Fruit fly (Drosophila melanogaster) whole organism, embryonic: ENCODE data around the gene CAH7.

ENCODE experiments used
- Antp ChIP-seq: fragments of 200-800 bp; sonication (Bioruptor generic); optimal IDR thresholded peaks from 3 replicates; lab custom pipeline; 2016; ENCODE audit warnings: missing biosample characterization, missing genetic modification characterization
- CG10147 ChIP-seq: fragments of 200-800 bp; sonication (Bioruptor generic); optimal IDR thresholded peaks from 2 replicates; lab custom pipeline; 2019; ENCODE audit warnings: missing biosample characterization, mild to moderate bottlenecking, missing genetic modification characterization, moderate library complexity
- CG10209 ChIP-seq: fragments of 200-800 bp; sonication (Bioruptor generic); optimal IDR thresholded peaks from 3 replicates; lab custom pipeline; 2017; ENCODE audit warnings: missing biosample characterization, mild to moderate bottlenecking, missing genetic modification characterization, missing genetic modification reagents
- CG11504 ChIP-seq: fragments of 200-800 bp; sonication (Bioruptor generic); optimal IDR thresholded peaks from 3 replicates; lab custom pipeline; 2019; ENCODE audit warnings: missing biosample characterization, mild to moderate bottlenecking, missing genetic modification characterization, moderate library complexity
- CG13775 ChIP-seq: fragments of 200-800 bp; sonication (Bioruptor generic); optimal IDR thresholded peaks from 3 replicates; lab custom pipeline; 2017; ENCODE audit warnings: missing biosample characterization, mild to moderate bottlenecking, missing genetic modification characterization
- CG13894 ChIP-seq: fragments of 200-800 bp; sonication (Bioruptor generic); optimal IDR thresholded peaks from 3 replicates; lab custom pipeline; 2018; ENCODE audit warnings: missing biosample characterization, mild to moderate bottlenecking, missing genetic modification characterization, moderate library complexity
- CG14014 ChIP-seq: fragments of 200-800 bp; sonication (Bioruptor generic); IDR thresholded peaks from 2 replicates; pipeline ENCODE4 v1.3.6; 2022; ENCODE audit warnings: missing biosample characterization, missing genetic modification characterization
- CG14050 ChIP-seq: fragments of 200-800 bp; sonication (Bioruptor generic); IDR thresholded peaks from 3 replicates; pipeline ENCODE4 v1.3.6; 2022; ENCODE audit warnings: missing biosample characterization, missing genetic modification characterization
- CG16863 ChIP-seq: fragments of 200-800 bp; sonication (Bioruptor generic); optimal IDR thresholded peaks from 3 replicates; lab custom pipeline; 2016; ENCODE audit warnings: missing biosample characterization, missing genetic modification characterization
- CG18764 ChIP-seq: fragments of 200-800 bp; sonication (Bioruptor generic); optimal IDR thresholded peaks from 3 replicates; lab custom pipeline; 2016; ENCODE audit warnings: missing biosample characterization, missing genetic modification characterization
- CG2129 ChIP-seq: fragments of 200-800 bp; sonication (Bioruptor generic); IDR thresholded peaks from 2 replicates; pipeline ENCODE4 v1.3.6; 2022; ENCODE audit warnings: missing biosample characterization, missing genetic modification characterization; ENCODE audit not compliant: partially characterized antibody
- CG34376 ChIP-seq: fragments of 200-800 bp; sonication (Bioruptor generic); optimal IDR thresholded peaks from 2 replicates; lab custom pipeline; 2018; ENCODE audit warnings: missing biosample characterization, mild to moderate bottlenecking, missing genetic modification characterization
- CG3838 ChIP-seq: fragments of 200-800 bp; sonication (Bioruptor generic); optimal IDR thresholded peaks from 3 replicates; lab custom pipeline; 2016; ENCODE audit warnings: missing biosample characterization, missing genetic modification characterization
- CG4820 ChIP-seq: fragments of 200-800 bp; sonication (Bioruptor generic); optimal IDR thresholded peaks from 3 replicates; lab custom pipeline; 2016; ENCODE audit warnings: missing biosample characterization, missing genetic modification characterization
- CG7786 ChIP-seq: fragments of 200-800 bp; sonication (Bioruptor generic); optimal IDR thresholded peaks from 2 replicates; lab custom pipeline; 2016; ENCODE audit warnings: missing biosample characterization, missing genetic modification characterization
- CrebB ChIP-seq: fragments of 200-800 bp; sonication (Bioruptor generic); optimal IDR thresholded peaks from 3 replicates; lab custom pipeline; 2018; ENCODE audit warnings: missing biosample characterization, mild to moderate bottlenecking, missing genetic modification characterization
- Dad ChIP-seq: fragments of 200-800 bp; sonication (Bioruptor generic); optimal IDR thresholded peaks from 3 replicates; lab custom pipeline; 2016; ENCODE audit warnings: missing biosample characterization, missing genetic modification characterization
- Dek ChIP-seq: fragments of 200-800 bp; sonication (Bioruptor generic); optimal IDR thresholded peaks from 3 replicates; lab custom pipeline; 2019; ENCODE audit warnings: missing biosample characterization, mild to moderate bottlenecking, missing genetic modification characterization, moderate library complexity
- Drgx ChIP-seq: fragments of 200-800 bp; sonication (Bioruptor generic); IDR thresholded peaks from 2 replicates; pipeline ENCODE4 v1.3.6; 2022; ENCODE audit warnings: missing biosample characterization, missing genetic modification characterization
- E2f1 ChIP-seq: fragments of 200-800 bp; sonication (Bioruptor generic); IDR thresholded peaks from 2 replicates; pipeline ENCODE4 v1.3.6; 2022; ENCODE audit warnings: missing biosample characterization, missing genetic modification characterization
- Fer3 ChIP-seq: fragments of 200-800 bp; sonication (Bioruptor generic); optimal IDR thresholded peaks from 2 replicates; lab custom pipeline; 2018; ENCODE audit warnings: missing biosample characterization, mild to moderate bottlenecking, missing genetic modification characterization, moderate library complexity
- HLH54F ChIP-seq: fragments of 200-800 bp; sonication (Bioruptor generic); optimal IDR thresholded peaks from 3 replicates; lab custom pipeline; 2016; ENCODE audit warnings: missing biosample characterization, missing genetic modification characterization
- Hey ChIP-seq: fragments of 200-800 bp; sonication (Bioruptor generic); optimal IDR thresholded peaks from 3 replicates; lab custom pipeline; 2018; ENCODE audit warnings: missing biosample characterization, mild to moderate bottlenecking, missing genetic modification characterization
- HmgD ChIP-seq: fragments of 200-800 bp; sonication (Bioruptor generic); optimal IDR thresholded peaks from 3 replicates; lab custom pipeline; 2016; ENCODE audit warnings: missing biosample characterization, missing genetic modification characterization
- Hr78 ChIP-seq, 2 experiments: fragments of 200-800 bp in 1 of 2; fragments of >200 bp in 1 of 2; sonication (Bioruptor generic) in 1 of 2; optimal IDR thresholded peaks; 2 replicates each; lab custom pipeline; 2017 to 2019; ENCODE audit warnings: missing biosample characterization in 2 of 2, missing genetic modification characterization in 2 of 2, mild to moderate bottlenecking in 1 of 2, moderate library complexity in 1 of 2
- Lhr ChIP-seq: fragments of 200-800 bp; sonication (Bioruptor generic); optimal IDR thresholded peaks from 3 replicates; lab custom pipeline; 2017; ENCODE audit warnings: mild to moderate bottlenecking, missing biosample characterization, missing genetic modification reagents, missing genetic modification characterization
- Optix ChIP-seq: fragments of 200-800 bp; sonication (Bioruptor generic); IDR thresholded peaks from 3 replicates; pipeline ENCODE4 v1.3.6; 2022; ENCODE audit warnings: missing biosample characterization, missing genetic modification characterization
- Ptx1 ChIP-seq: fragments of 200-800 bp; sonication (Bioruptor generic); IDR thresholded peaks from 2 replicates; pipeline ENCODE4 v1.3.6; 2022; ENCODE audit warnings: missing biosample characterization, missing genetic modification characterization
- Sox100B ChIP-seq: fragments of 200-800 bp; sonication (Bioruptor generic); optimal IDR thresholded peaks from 3 replicates; lab custom pipeline; 2018; ENCODE audit warnings: missing biosample characterization, mild to moderate bottlenecking, missing genetic modification characterization
- Sry-β ChIP-seq: fragments of 200-800 bp; sonication (Bioruptor generic); optimal IDR thresholded peaks from 2 replicates; lab custom pipeline; 2018; ENCODE audit warnings: missing biosample characterization, mild to moderate bottlenecking, missing genetic modification characterization, moderate library complexity
- Taf1 ChIP-seq: fragments of 200-800 bp; sonication (Bioruptor generic); IDR thresholded peaks from 2 replicates; pipeline ENCODE4 v1.3.6; 2022; ENCODE audit warnings: missing biosample characterization, missing genetic modification characterization
- al ChIP-seq: fragments of 200-800 bp; sonication (Bioruptor generic); IDR thresholded peaks from 2 replicates; pipeline ENCODE4 v1.3.6; 2022; ENCODE audit warnings: missing biosample characterization, missing genetic modification characterization
- ara ChIP-seq: fragments of 200-800 bp; sonication (Bioruptor generic); IDR thresholded peaks from 2 replicates; pipeline ENCODE4 v1.3.6; 2022; ENCODE audit warnings: missing biosample characterization, missing genetic modification characterization
- az2 ChIP-seq: fragments of 200-800 bp; sonication (Bioruptor generic); optimal IDR thresholded peaks from 3 replicates; lab custom pipeline; 2016; ENCODE audit warnings: missing biosample characterization, missing genetic modification characterization
- br ChIP-seq: fragments of >200 bp; optimal IDR thresholded peaks from 2 replicates; lab custom pipeline; 2017
- bsh ChIP-seq, 2 experiments: fragments of 200-800 bp; sonication (Bioruptor generic); optimal IDR thresholded peaks; 2 replicates each; lab custom pipeline; 2017 to 2018; ENCODE audit warnings: mild to moderate bottlenecking in 2 of 2, missing biosample characterization in 2 of 2, missing genetic modification characterization in 2 of 2, moderate library complexity in 1 of 2
- ci ChIP-seq: fragments of 200-800 bp; sonication (Bioruptor generic); IDR thresholded peaks from 3 replicates; pipeline ENCODE4 v1.3.6; 2022; ENCODE audit warnings: missing biosample characterization, missing genetic modification characterization
- corto ChIP-seq: fragments of 200-800 bp; sonication (Bioruptor generic); optimal IDR thresholded peaks from 2 replicates; lab custom pipeline; 2016; ENCODE audit warnings: missing biosample characterization, mild to moderate bottlenecking, missing genetic modification characterization, moderate library complexity
- crp ChIP-seq, 2 experiments: fragments of 200-800 bp; sonication (Bioruptor generic); optimal IDR thresholded peaks; 2 replicates in 1 of 2; 3 replicates in 1 of 2; lab custom pipeline; 2017; ENCODE audit warnings: missing biosample characterization in 2 of 2, missing genetic modification characterization in 2 of 2, mild to moderate bottlenecking in 1 of 2, moderate library complexity in 1 of 2
- danr ChIP-seq: fragments of 200-800 bp; sonication (Bioruptor generic); IDR thresholded peaks from 2 replicates; pipeline ENCODE4 v1.3.6; 2022; ENCODE audit warnings: missing biosample characterization, missing genetic modification characterization
- dysf ChIP-seq: fragments of 200-800 bp; sonication (Bioruptor generic); IDR thresholded peaks from 3 replicates; pipeline ENCODE4 v1.3.6; 2022; ENCODE audit warnings: missing biosample characterization, missing genetic modification characterization
- en ChIP-seq: fragments of 200-800 bp; sonication (Bioruptor generic); optimal IDR thresholded peaks from 2 replicates; lab custom pipeline; 2016; ENCODE audit warnings: missing biosample characterization, missing genetic modification characterization
- eyg ChIP-seq: fragments of 200-800 bp; sonication (Bioruptor generic); optimal IDR thresholded peaks from 3 replicates; lab custom pipeline; 2016; ENCODE audit warnings: missing biosample characterization, missing genetic modification characterization
- gfzf ChIP-seq: fragments of 200-800 bp; sonication (Bioruptor generic); optimal IDR thresholded peaks from 2 replicates; lab custom pipeline; 2016; ENCODE audit warnings: missing biosample characterization, mild to moderate bottlenecking, missing genetic modification characterization, moderate library complexity
- luna ChIP-seq: fragments of 200-800 bp; sonication (Bioruptor generic); optimal IDR thresholded peaks from 2 replicates; lab custom pipeline; 2016; ENCODE audit warnings: missing biosample characterization, missing genetic modification characterization
- odd ChIP-seq: fragments of 200-800 bp; sonication (Bioruptor generic); optimal IDR thresholded peaks from 2 replicates; lab custom pipeline; 2017; ENCODE audit warnings: missing biosample characterization, mild to moderate bottlenecking, missing genetic modification characterization
- repo ChIP-seq: fragments of 200-800 bp; sonication (Bioruptor generic); optimal IDR thresholded peaks from 2 replicates; lab custom pipeline; 2016; ENCODE audit warnings: missing biosample characterization, missing genetic modification characterization
- sd ChIP-seq: fragments of 200-800 bp; sonication (Bioruptor generic); optimal IDR thresholded peaks from 3 replicates; lab custom pipeline; 2018; ENCODE audit warnings: missing biosample characterization, mild to moderate bottlenecking, missing genetic modification characterization, moderate library complexity
- tio ChIP-seq: fragments of 200-800 bp; sonication (Bioruptor generic); optimal IDR thresholded peaks from 2 replicates; lab custom pipeline; 2017; ENCODE audit warnings: missing biosample characterization, missing genetic modification characterization, inconsistent platforms
- tna ChIP-seq: fragments of 200-800 bp; sonication (Bioruptor generic); IDR thresholded peaks from 2 replicates; pipeline ENCODE4 v1.3.6; 2022; ENCODE audit warnings: missing biosample characterization, missing genetic modification characterization; ENCODE audit not compliant: partially characterized antibody
- wor ChIP-seq: fragments of 200-800 bp; sonication (Bioruptor generic); IDR thresholded peaks from 2 replicates; pipeline ENCODE4 v1.3.6; 2022; ENCODE audit warnings: missing biosample characterization, missing genetic modification characterization

CAH7 gene

dm6 chr3R:10109938-10110337 lies 2.1 kb upstream of the CAH7 start, which contains the start of gene Fmr1 (continued):
- TF ChIP-seq CG10209 (GFP tag; lab: Kevin White, UChicago) (peak; percentile 28), CG13894 (no peak), CG4820 (GFP tag; lab: Kevin White, UChicago) (peak; percentile 25), dysf (GFP tag; lab: Robert Waterston, UW) (peak; percentile 57), CG16863 (GFP tag; lab: Kevin White, UChicago) (peak; percentile 30), CG13775 (GFP tag; lab: Kevin White, UChicago) (peak; percentile 66), danr (GFP tag; lab: Robert Waterston, UW) (no peak), Taf1 (GFP tag; lab: Robert Waterston, UW) (no peak), CG7786 (GFP tag; lab: Kevin White, UChicago) (peak; percentile 48), br (lab: Kevin White, UChicago) (no peak), CG11504 (tag; lab: Kevin White, UChicago) (peak; percentile 64), CG14050 (GFP tag; lab: Robert Waterston, UW) (no peak; the same call in 2 of the 3 replicates), Optix (peak; percentile 41; the same call in 1 of the 3 replicates), E2f1 (GFP tag; lab: Robert Waterston, UW) (0 out of 2 replicates have a peak, but pooled peaks have one; percentile 32), sd (no peak), al (GFP tag; lab: Robert Waterston, UW) (peak; percentile 40), Drgx (GFP tag; lab: Robert Waterston, UW) (no peak), az2 (peak; percentile 26), Antp (GFP tag; lab: Kevin White, UChicago) (peak; percentile 81), corto (GFP tag; lab: Kevin White, UChicago) (no peak), Sox100B (GFP tag; lab: Kevin White, UChicago) (no peak), Fer3 (tag; lab: Kevin White, UChicago) (peak; percentile 33), tna (GFP tag; lab: Robert Waterston, UW) (no peak), en (GFP tag; lab: Kevin White, UChicago) (no peak), CrebB (tag; lab: Kevin White, UChicago) (no peak), ara (no peak), crp (GFP tag; optimal IDR thresholded peaks at IDR 0.05; lab: Kevin White, UChicago) (no peak), HmgD (GFP tag; lab: Kevin White, UChicago) (peak; percentile 54), Sry-β (GFP tag; lab: Kevin White, UChicago) (peak; percentile 23), Ptx1 (GFP tag; lab: Robert Waterston, UW) (peak; percentile 55; the same call in 1 of the 2 replicates), Dad (GFP tag; lab: Kevin White, UChicago) (peak; percentile 73), CG10147 (peak; percentile 33), CG18764 (GFP tag; lab: Kevin White, UChicago) (peak; percentile 31), bsh (GFP tag; optimal IDR thresholded peaks at IDR 0.05; lab: Kevin White, UChicago) (peak in 1 of 2 experiments; percentile 35), odd (GFP tag; lab: Kevin White, UChicago) (no peak), gfzf (peak; percentile 40), wor (GFP tag; lab: Robert Waterston, UW) (no peak), Hey (tag; lab: Kevin White, UChicago) (no peak), Dek (tag; lab: Kevin White, UChicago) (no peak), CG14014 (GFP tag; lab: Robert Waterston, UW) (peak; percentile 61), CG2129 (GFP tag; lab: Robert Waterston, UW) (no peak), Hr78 (GFP tag; optimal IDR thresholded peaks at IDR 0.05; lab: Kevin White, UChicago) (no peak), eyg (GFP tag; lab: Kevin White, UChicago) (no peak), repo (GFP tag; lab: Kevin White, UChicago) (no peak), CG3838 (GFP tag; lab: Kevin White, UChicago) (no peak), luna (GFP tag; lab: Kevin White, UChicago) (peak; percentile 12), CG34376 (no peak), tio (peak; percentile 22), Lhr (GFP tag; lab: Kevin White, UChicago) (peak; percentile 85), HLH54F (GFP tag; lab: Kevin White, UChicago) (peak; percentile 63), ci (no peak)
